Fruit fly (Drosophila melanogaster): Measurements from ENCODE around the gene CG31183.
"Not testable (repeated sequence)": the region's sequence is repeated elsewhere in the genome, so short reads cannot be mapped to it uniquely, and the experiment has no call there.

Gene CG31183

DNA sequence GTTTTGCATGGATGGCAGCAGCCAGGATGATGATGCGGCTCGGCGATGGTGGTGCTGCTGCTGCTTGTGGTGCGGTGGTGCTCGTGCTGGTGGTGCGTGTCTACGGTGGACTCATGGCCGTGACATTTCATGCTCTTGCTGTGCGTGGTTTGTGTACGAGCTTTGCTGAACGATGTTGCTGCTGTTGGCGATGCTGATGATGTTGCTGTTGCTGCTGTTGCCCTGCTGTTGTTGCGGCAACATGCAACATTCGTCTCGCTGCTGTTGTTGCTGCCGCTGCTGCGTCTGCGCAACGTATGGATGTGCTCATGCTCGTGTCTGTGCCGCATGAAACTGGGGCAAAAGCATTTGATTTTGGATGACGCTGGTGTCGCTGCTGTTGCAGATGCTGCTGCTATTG lies 37.5 kb upstream of the CG31183 start:
- TF ChIP-seq eg (GFP tag; IDR thresholded peaks at IDR 0.05) = 0 out of 3 replicates have a peak, but pooled peaks have one; percentile 16
- TF ChIP-seq CG8119 (GFP tag; IDR thresholded peaks at IDR 0.05) = no peak
- TF ChIP-seq dac (GFP tag; optimal IDR thresholded peaks at IDR 0.05) = no peak
- TF ChIP-seq Sox102F (GFP tag; optimal IDR thresholded peaks at IDR 0.05) = no peak
- TF ChIP-seq dsx (GFP tag; optimal IDR thresholded peaks at IDR 0.05; ENCODE audit: poor library complexity, severe bottlenecking) = peak; percentile 4
- TF ChIP-seq CG3919 (GFP tag; optimal IDR thresholded peaks at IDR 0.05) = peak; percentile 60

DNA sequence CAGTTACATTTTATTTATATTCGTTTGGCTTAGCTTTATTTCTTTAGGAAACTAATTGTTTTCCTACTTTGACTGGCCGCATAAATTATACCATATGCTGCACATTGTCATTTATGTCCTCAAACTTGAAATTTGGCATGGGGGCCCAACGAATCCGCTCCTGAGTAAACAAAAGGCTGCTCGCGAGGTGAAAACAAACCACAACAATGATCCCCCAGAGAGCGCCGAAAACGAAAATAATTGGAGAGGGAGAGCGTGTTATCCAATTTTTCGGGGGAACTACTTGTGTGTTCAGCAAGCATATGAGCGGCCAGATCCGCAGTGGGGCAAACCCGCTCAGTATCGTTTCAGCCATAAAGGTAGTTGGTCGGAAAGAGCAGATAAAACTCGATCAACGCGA lies 32.4 kb upstream of the CG31183 start, which contains the start of gene EndoU:
TSS of gene EndoU (plus strand) at position 301 of the 400 bp plus-strand sequence.
- TF ChIP-seq fd85E (GFP tag; optimal IDR thresholded peaks at IDR 0.05); Eip78C (GFP tag); Hr38 (GFP tag; optimal IDR thresholded peaks at IDR 0.05): not testable (repeated sequence)

DNA sequence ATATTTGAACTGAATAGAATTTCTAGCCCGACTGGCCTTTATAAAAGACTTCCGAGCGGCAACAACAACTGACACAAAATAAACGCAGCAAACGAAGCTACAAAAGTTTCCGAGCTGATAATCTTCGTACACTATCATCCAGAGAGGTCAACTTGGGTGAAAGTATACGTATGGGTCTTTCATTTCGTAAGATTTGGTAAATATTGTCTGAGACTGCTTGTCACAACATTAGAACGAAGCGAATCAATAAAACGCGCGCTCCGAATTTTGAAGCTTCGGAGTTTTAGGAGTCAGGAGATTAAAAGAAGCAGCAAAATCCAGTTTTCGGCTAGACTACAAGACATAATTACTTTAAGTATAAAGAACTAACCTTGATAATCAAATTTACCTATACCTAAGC lies 28.8 kb upstream of the CG31183 start, which contains the start of gene glob1:
TSS of gene glob1 (minus strand) at position 101 of the 400 bp plus-strand sequence.
- not testable (repeated sequence) for TF ChIP-seq CG3032 (tag; optimal IDR thresholded peaks at IDR 0.05); fkh (GFP tag; optimal IDR thresholded peaks at IDR 0.05); Ets96B (tag; optimal IDR thresholded peaks at IDR 0.05)

DNA sequence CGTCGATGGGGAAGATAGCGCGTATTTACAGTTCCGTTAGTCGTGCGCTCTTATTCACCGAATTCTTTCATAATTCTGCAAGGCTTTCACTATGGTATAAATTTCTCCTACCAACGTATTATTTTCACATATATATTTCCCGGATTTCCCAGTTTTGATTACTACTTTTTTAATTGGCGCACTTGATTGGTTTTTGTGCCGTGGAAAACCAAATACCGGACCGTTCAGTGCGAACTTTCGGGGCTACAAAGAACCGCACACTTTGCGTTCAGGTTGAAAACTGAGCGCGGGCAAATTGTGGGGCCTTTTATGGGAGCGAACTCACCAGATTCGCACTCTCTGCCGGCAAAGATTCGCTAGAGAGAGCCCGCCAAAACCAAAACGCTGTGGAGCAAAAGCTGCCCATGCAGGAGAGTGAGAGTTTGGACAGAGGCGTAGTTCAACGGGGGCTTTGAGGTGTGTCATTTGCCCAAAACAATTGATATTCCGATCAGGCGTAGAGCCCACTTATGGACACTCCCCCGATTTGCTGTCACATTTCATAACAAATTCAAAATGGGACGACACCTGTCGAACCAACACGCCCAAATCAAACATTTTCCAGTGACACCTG lies 25.5 kb upstream of the CG31183 start:
- peak; percentile 71 for TF ChIP-seq CG11294 (GFP tag; IDR thresholded peaks at IDR 0.05)
- peak; percentile 91 for TF ChIP-seq eg (GFP tag; IDR thresholded peaks at IDR 0.05)
- TF ChIP-seq CG8119 (GFP tag; IDR thresholded peaks at IDR 0.05) = peak; percentile 87
- TF ChIP-seq Gug (GFP tag; IDR thresholded peaks at IDR 0.05) = peak; percentile 75
- peak; percentile 88 for TF ChIP-seq CG6163 (GFP tag; IDR thresholded peaks at IDR 0.05)
- TF ChIP-seq CG15336 (GFP tag; IDR thresholded peaks at IDR 0.05) = peak; percentile 89

DNA sequence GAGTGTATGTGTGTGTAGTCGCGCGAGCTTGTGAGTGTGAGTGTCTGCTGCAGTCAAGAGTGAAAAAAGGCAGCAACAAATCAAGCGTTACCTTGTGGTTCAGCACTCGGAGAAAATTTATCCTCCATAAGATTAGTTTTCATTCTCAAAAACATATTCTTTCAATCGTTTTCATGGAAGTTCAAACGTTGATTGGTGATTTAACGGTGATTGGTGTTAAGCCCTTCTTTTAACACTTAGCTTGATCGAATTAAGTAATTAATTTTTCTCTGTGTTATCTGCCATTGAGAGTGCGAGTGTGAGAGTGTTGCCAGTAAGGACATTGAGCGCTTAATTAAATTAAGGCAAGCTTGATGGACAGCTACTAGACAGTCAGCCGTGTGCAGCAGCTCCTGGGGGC lies 23.9 kb upstream of the CG31183 start:
- peak; percentile 67 for TF ChIP-seq esn (GFP tag; optimal IDR thresholded peaks at IDR 0.05)
- 0 out of 2 replicates have a peak, but pooled peaks have one; percentile 35 for TF ChIP-seq CG11294 (GFP tag; IDR thresholded peaks at IDR 0.05)
- TF ChIP-seq Eip78C (GFP tag) = peak; percentile 90
- TF ChIP-seq acj6 (GFP tag; optimal IDR thresholded peaks at IDR 0.05) = peak; percentile 67
- TF ChIP-seq Smox (GFP tag; optimal IDR thresholded peaks at IDR 0.05) = peak; percentile 43
- peak; percentile 61 for TF ChIP-seq Hr4 (GFP tag; optimal IDR thresholded peaks at IDR 0.05)
- TF ChIP-seq CG11902 (GFP tag; optimal IDR thresholded peaks at IDR 0.05) = no peak
- peak; percentile 31 for TF ChIP-seq CG34406 (GFP tag; optimal IDR thresholded peaks at IDR 0.05)
- TF ChIP-seq CG11762 (GFP tag; optimal IDR thresholded peaks at IDR 0.05; ENCODE audit: insufficient read depth) = peak; percentile 50
- peak; percentile 42 for TF ChIP-seq Ets21C (GFP tag; optimal IDR thresholded peaks at IDR 0.05)
- peak; percentile 58 for TF ChIP-seq topi (GFP tag; optimal IDR thresholded peaks at IDR 0.05)
- peak; percentile 44; the same call in 1 of the 2 replicates for TF ChIP-seq Gug (GFP tag; IDR thresholded peaks at IDR 0.05)
- peak; percentile 73 for TF ChIP-seq OdsH (GFP tag; optimal IDR thresholded peaks at IDR 0.05)
- peak; percentile 60 for TF ChIP-seq achi (GFP tag; optimal IDR thresholded peaks at IDR 0.05)
- peak; percentile 71 for TF ChIP-seq Eip75B (GFP tag; optimal IDR thresholded peaks at IDR 0.05)
- peak; percentile 71 for TF ChIP-seq CG6163 (GFP tag; IDR thresholded peaks at IDR 0.05)
- no peak for TF ChIP-seq Hr38 (GFP tag; optimal IDR thresholded peaks at IDR 0.05)
- TF ChIP-seq CG8632 (GFP tag; optimal IDR thresholded peaks at IDR 0.05) = peak; percentile 43
- TF ChIP-seq Ets96B (tag; optimal IDR thresholded peaks at IDR 0.05) = peak; percentile 75
- peak; percentile 37 for TF ChIP-seq Lpt (GFP tag; optimal IDR thresholded peaks at IDR 0.05)
- peak; percentile 4 for TF ChIP-seq dac (GFP tag; optimal IDR thresholded peaks at IDR 0.05)
- TF ChIP-seq CG16779 (tag; optimal IDR thresholded peaks at IDR 0.05) = peak; percentile 0
- TF ChIP-seq CG8319 (GFP tag; optimal IDR thresholded peaks at IDR 0.05) = peak; percentile 52
- TF ChIP-seq CG3919 (GFP tag; optimal IDR thresholded peaks at IDR 0.05) = peak; percentile 75
- peak; percentile 75 for TF ChIP-seq svp (GFP tag)
- TF ChIP-seq fd59A (GFP tag; optimal IDR thresholded peaks at IDR 0.05) = peak; percentile 41
- TF ChIP-seq Blimp-1 (GFP tag; optimal IDR thresholded peaks at IDR 0.05) = no peak
- peak; percentile 71 for TF ChIP-seq CG10631 (GFP tag; optimal IDR thresholded peaks at IDR 0.05)
- TF ChIP-seq ss (GFP tag; optimal IDR thresholded peaks at IDR 0.05) = peak; percentile 47 to 68
- no peak for TF ChIP-seq CG6854 (GFP tag; optimal IDR thresholded peaks at IDR 0.05)
- TF ChIP-seq CG9139 (GFP tag; optimal IDR thresholded peaks at IDR 0.05) = peak; percentile 42
- TF ChIP-seq fd85E (GFP tag; optimal IDR thresholded peaks at IDR 0.05) = no peak
- peak; percentile 68 for TF ChIP-seq Met (GFP tag; optimal IDR thresholded peaks at IDR 0.05)
- peak; percentile 57 for TF ChIP-seq CG31627 (GFP tag; optimal IDR thresholded peaks at IDR 0.05)

All from whole organism, prepupa.